Worm (Caenorhabditis elegans) whole organism, L4/young adult: Measurements from ENCODE around the gene F57G8.7.

Experiments
- dao-5 ChIP-seq: sonication (generic microtip); optimal IDR thresholded peaks from 2 replicates; lab custom pipeline; 2016; ENCODE audit warnings: missing genotype, missing genetic modification characterization, moderate library complexity, missing compliant biosample characterization
- him-1 ChIP-seq: sonication (generic microtip); optimal IDR thresholded peaks from 2 replicates; lab custom pipeline; 2016; ENCODE audit warnings: missing genotype, missing genetic modification reagents, missing genetic modification characterization, missing compliant biosample characterization

- TF ChIP-seq him-1 (tag; lab: Kevin White, UChicago) (no peak), dao-5 (tag; lab: Kevin White, UChicago) (no peak)
Observed at ce11 chrV:16350061-16350460, 21.1 kb downstream of the F57G8.7 start.
